Worm (Caenorhabditis elegans): ENCODE results near the gene fbxb-25.

Gene fbxb-25

DNA sequence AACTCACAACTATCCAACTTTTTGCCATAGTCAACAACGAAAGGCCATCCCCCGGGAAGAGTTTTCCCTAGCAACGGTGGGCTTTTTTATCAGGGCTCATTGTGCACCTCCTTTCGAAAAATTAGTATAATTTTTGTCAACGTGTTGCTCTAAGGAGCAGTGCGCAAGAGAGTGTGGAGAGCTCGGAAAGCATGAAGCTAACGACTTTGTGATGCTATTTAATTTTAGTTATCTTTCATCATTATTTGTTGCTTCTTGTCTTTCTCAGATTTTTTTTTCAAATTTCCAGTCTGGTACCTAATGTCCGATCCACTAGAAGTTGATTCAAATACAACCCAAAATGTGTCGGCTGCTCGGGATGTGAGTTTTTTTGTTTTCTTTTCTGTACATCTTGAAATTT is 46.3 kb downstream of the fbxb-25 start, which contains the start of gene ceh-81:
Gene ceh-81, plus strand, starts transcription at position 301 of the 400 bp plus-strand sequence.
- TF ChIP-seq sox-2 (GFP tag; IDR thresholded peaks at IDR 0.05) (no peak), K02D7.2 (tag; optimal IDR thresholded peaks at IDR 0.05) (no peak), madf-2 (tag; optimal IDR thresholded peaks at IDR 0.05) (no peak), pros-1 (tag; optimal IDR thresholded peaks at IDR 0.05) (no peak), ceh-31 (tag; optimal IDR thresholded peaks at IDR 0.05) (no peak), ceh-6 (GFP tag; optimal IDR thresholded peaks at IDR 0.05) (no peak), K09A11.1 (tag; optimal IDR thresholded peaks at IDR 0.05; ENCODE audit: insufficient read depth) (no peak), sox-4 (tag; optimal IDR thresholded peaks at IDR 0.05) (no peak), dve-1 (tag; optimal IDR thresholded peaks at IDR 0.05) (no peak)

DNA sequence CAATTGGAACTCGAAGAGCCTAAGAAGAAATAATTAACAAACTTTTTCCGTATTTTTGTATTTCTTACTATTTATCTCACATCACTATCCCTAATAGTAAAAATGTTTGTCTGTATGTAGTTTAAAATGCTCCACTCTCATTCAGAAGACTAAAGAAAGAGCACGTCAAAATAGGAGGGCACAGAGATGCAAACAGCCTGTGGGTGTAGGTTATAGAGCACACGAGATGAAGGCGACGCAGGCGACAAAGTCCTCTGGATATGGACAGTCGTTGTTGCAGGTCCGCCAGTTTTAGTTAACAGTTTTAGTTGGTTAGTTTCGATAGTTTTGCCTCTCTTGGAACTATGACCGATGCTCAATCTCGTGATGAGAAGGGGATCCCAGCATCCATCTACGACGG is 48.1 kb downstream of the fbxb-25 start, which contains the start of gene ceh-82:
Gene ceh-82, plus strand, starts transcription at position 301 of the 400 bp plus-strand sequence.
- TF ChIP-seq sox-4 (tag; optimal IDR thresholded peaks at IDR 0.05): no peak
- no peak for TF ChIP-seq ets-4 (tag; optimal IDR thresholded peaks at IDR 0.05)
- TF ChIP-seq hlh-8 (tag; optimal IDR thresholded peaks at IDR 0.05): no peak

All from whole organism, late embryonic.